Worm (Caenorhabditis elegans) whole organism, mixed stage, embryonic: ENCODE results near the gene E04D5.5.

Experiments used
- elt-3 ChIP-seq: fragments of 150-350 bp; optimal IDR thresholded peaks from 2 replicates; lab custom pipeline; 2014; ENCODE audit warnings: missing biosample characterization, missing genetic modification characterization
- lin-13 ChIP-seq: fragments of 150-350 bp; optimal IDR thresholded peaks from 2 replicates; lab custom pipeline; 2014; ENCODE audit warnings: missing biosample characterization, missing genetic modification characterization
- lsy-2 ChIP-seq: fragments of 150-350 bp; optimal IDR thresholded peaks from 2 replicates; lab custom pipeline; 2014; ENCODE audit warnings: missing biosample characterization, missing genetic modification characterization
- mab-5 ChIP-seq: fragments of 150-350 bp; optimal IDR thresholded peaks from 2 replicates; lab custom pipeline; 2014; ENCODE audit warnings: missing biosample characterization, missing genetic modification characterization
- mep-1 ChIP-seq: fragments of 150-350 bp; optimal IDR thresholded peaks from 2 replicates; lab custom pipeline; 2017; ENCODE audit warnings: missing biosample characterization, missing genetic modification reagents, missing genetic modification characterization, inconsistent platforms
- nhr-12 ChIP-seq: fragments of 150-350 bp; optimal IDR thresholded peaks from 2 replicates; lab custom pipeline; 2014; ENCODE audit warnings: missing biosample characterization, missing genetic modification characterization
- nhr-237 ChIP-seq: fragments of 150-350 bp; optimal IDR thresholded peaks from 2 replicates; lab custom pipeline; 2014; ENCODE audit warnings: missing biosample characterization, missing genetic modification characterization
- nhr-28 ChIP-seq: fragments of 150-350 bp; optimal IDR thresholded peaks from 2 replicates; lab custom pipeline; 2014; ENCODE audit warnings: missing biosample characterization, missing genetic modification characterization
- pha-4 ChIP-seq: fragments of 150-350 bp; optimal IDR thresholded peaks from 2 replicates; lab custom pipeline; 2018; ENCODE audit warnings: missing biosample characterization, missing genetic modification reagents, missing genetic modification characterization
- unc-39 ChIP-seq: fragments of 150-350 bp; optimal IDR thresholded peaks from 2 replicates; lab custom pipeline; 2014; ENCODE audit warnings: missing biosample characterization, missing genetic modification characterization

ce11 chrII:10369547-10370028 is 41.5 kb upstream of the E04D5.5 start, which contains the start of gene ceh-58:
- no peak for TF ChIP-seq lin-13 (tag; lab: Kevin White, UChicago)
- no peak for TF ChIP-seq nhr-12
- TF ChIP-seq elt-3 (tag; lab: Kevin White, UChicago): no peak
- TF ChIP-seq pha-4 (tag; lab: Kevin White, UChicago): no peak
- no peak for TF ChIP-seq nhr-237 (tag; lab: Kevin White, UChicago)
- TF ChIP-seq mab-5 (tag; lab: Kevin White, UChicago): no peak
- no peak for TF ChIP-seq nhr-28 (tag; lab: Kevin White, UChicago)
- no peak for TF ChIP-seq lsy-2
- no peak for TF ChIP-seq unc-39 (tag; lab: Kevin White, UChicago)
- no peak for TF ChIP-seq mep-1 (tag; lab: Kevin White, UChicago)
